Worm (Caenorhabditis elegans) whole organism, L4 larva: ENCODE measurements around the gene T26H10.2.

ENCODE experiments used
- F49E8.2 ChIP-seq: sonication (generic microtip); optimal IDR thresholded peaks from 2 replicates; lab custom pipeline; 2016; ENCODE audit warnings: missing compliant biosample characterization, mild to moderate bottlenecking, missing genetic modification characterization, borderline replicate concordance
- dve-1 ChIP-seq: sonication (generic microtip); optimal IDR thresholded peaks from 2 replicates; lab custom pipeline; 2017; ENCODE audit warnings: antibody characterized with exemption, mild to moderate bottlenecking, missing genetic modification characterization, missing compliant biosample characterization; ENCODE audit not compliant: insufficient read depth
- nhr-11 ChIP-seq: fragments of 150-350 bp; optimal IDR thresholded peaks from 2 replicates; lab custom pipeline; 2014; ENCODE audit warnings: missing biosample characterization, missing genetic modification characterization
- nhr-28 ChIP-seq: fragments of 150-350 bp; optimal IDR thresholded peaks from 2 replicates; lab custom pipeline; 2014; ENCODE audit warnings: missing biosample characterization, missing genetic modification characterization

DNA sequence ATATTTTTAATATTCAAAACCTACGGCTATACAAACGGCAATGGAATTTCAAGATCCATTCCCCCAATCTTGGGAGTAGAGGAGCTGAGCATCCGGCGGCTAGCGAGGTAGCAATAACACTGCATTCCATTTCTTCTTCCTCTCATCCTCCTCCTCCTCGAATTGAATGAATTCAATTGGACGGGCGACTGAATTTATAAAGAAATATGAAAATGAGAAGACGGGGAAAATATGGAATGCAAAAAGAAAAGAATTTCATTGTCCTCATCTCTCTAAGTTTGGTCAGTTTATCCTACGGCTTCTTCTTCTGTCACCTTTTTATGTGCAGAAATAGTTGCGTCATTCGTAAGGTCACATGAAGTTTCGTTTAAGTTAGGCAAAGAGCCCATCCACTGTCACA, 11.9 kb upstream of the T26H10.2 start:
- no peak for TF ChIP-seq F49E8.2 (tag; lab: Kevin White, UChicago)
- TF ChIP-seq nhr-11 (tag; lab: Kevin White, UChicago), result no peak
- TF ChIP-seq dve-1, result no peak
- no peak for TF ChIP-seq nhr-28
